Fruit fly (Drosophila melanogaster) S2 (cell line): ENCODE data around the gene Vha36-3.

Experiments
- CG8478 ChIP-seq: fragments of >200 bp; optimal IDR thresholded peaks from 2 replicates; lab custom pipeline; 2018
- CTCF ChIP-seq, 2 experiments: fragments of >200 bp; optimal IDR thresholded peaks; 2 replicates each; lab custom pipeline; 2018

Gene Vha36-3

DNA sequence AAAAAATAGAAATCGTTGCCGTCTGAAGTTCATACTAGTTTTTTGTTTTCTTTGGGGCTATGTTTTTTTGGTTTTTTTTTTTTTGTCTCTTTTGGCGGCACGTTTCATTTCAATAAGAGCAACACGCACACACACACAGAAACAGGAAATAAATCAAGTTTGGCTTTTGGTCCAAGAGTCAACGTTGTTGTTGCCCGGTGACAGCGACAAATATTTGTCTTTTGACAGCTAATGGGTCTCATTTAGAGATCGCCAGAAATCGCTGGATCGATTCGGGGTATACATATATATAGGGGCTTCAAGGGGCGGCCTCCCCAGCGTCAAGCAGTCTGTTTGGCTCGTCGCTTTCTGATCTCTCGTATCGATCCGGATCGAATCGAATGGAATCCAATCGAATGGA lies 43.0 kb downstream of the Vha36-3 start:
- TF ChIP-seq CTCF (optimal IDR thresholded peaks at IDR 0.05; lab: Kevin White, UChicago) = no peak

DNA sequence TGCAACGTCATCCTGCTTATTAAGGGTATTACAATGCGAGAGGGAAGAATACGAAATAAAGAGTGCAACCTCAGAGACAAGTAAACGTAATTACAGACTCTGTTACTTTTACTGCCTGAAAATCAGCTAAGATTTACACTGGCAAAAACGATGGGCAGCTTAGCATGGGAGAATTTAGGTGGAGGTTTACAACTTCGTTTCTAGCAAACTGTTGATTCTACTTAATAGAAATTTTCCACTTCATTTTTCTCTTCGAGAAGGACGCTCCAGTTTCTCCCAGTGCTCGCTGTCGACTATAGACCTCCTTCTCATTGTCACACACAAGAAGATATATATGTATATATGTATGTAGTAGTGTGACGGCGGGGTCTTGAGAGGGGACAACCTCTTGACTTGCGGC lies 44.2 kb downstream of the Vha36-3 start:
- TF ChIP-seq CTCF (optimal IDR thresholded peaks at IDR 0.05; lab: Kevin White, UChicago) (no peak), CG8478 (lab: Kevin White, UChicago) (no peak)

DNA sequence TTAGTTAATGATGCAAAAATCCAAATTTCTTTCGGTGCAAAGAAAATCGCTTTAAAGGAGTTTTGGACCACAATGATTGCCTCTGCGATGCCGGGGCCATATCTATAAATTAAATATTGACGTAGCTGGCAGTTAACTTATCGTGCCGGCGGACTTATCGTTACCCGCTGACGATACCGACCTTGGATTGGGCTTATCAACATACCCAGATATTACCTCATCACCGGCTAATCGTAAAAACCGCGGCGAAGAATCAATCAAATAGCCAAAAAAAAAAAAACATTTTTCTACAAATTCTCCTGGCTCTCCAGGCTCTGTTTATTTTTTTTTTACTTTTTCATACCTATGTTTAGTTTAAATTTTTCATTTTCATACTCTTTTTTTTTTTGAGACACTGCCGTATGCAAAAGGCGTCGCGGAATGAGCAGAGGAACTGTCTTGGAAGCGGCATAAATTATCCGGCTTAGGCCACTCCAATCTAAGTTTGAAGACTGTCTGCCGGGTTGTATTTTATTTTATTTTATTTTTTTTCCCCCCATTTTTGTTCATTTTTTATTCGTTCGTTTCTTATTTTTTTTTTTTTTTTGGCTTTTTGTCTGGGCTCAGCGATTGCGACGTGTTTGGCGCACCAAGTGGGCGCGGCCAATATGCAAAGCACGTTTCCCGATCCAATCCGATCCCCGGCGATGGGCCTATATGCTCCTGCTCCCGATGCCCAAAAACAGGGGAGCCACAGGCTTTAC lies 45.2 kb downstream of the Vha36-3 start:
- TF ChIP-seq CTCF (optimal IDR thresholded peaks at IDR 0.05; lab: Kevin White, UChicago) (no peak), CG8478 (lab: Kevin White, UChicago) (no peak)

DNA sequence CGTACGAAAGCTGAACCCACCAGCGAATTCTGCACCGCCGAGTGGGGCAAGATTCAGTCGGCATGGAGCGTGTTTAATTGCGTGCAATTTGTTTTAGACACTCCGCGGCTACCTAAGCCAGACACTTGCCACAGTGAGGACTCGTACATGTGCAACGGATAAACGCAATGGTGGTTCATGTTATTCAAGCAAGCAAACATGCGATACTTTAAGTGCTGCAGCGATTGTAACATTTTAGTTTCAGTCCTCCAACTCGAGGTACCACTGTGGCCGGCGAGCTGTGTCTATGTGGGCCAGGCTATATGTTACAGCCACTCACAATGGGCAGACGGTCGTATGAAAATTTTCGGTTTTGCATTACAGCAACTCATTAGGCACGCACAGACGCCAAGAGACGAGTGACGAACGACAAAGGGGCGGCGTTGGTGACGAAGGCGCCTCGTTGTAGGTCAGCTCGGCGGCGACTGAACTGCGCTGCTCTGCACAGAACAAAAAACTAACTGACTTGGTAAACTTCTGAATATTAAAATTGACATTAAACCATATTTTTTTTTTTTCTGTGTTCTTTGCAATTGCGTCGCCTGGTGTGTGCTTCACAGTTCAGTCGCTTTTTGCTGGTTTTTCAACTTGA lies 46.4 kb downstream of the Vha36-3 start:
- TF ChIP-seq CTCF (optimal IDR thresholded peaks at IDR 0.05; lab: Kevin White, UChicago) (no peak), CG8478 (lab: Kevin White, UChicago) (no peak)

DNA sequence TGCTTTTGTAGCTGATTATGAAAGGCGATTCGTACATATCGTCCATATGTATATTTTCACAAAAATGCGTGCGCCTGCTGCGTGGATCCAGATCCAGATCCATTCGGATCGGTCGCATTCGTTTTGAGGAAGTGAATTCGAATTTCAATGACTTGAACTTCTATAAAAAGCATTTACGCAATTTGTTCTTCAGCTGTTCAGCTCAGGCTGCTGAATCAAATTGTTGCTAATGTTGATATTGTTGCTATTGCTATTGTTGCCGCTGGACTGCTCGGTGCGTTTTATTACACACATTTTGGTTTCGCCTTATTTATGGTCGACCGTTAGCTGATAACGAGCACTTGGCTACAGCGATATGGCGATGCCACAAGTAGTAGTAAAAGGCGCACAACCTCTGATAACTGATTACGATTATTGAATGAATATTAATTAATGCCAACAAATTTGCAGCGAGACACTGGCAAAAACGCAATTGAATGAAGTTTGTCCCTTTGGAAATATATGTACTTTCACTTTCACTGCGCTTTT lies 49.0 kb downstream of the Vha36-3 start:
- TF ChIP-seq CG8478 (lab: Kevin White, UChicago) (no peak), CTCF (optimal IDR thresholded peaks at IDR 0.05; lab: Kevin White, UChicago) (no peak)
